Fruit fly (Drosophila melanogaster) whole organism, embryonic: ENCODE results near the gene Prp3.
A peak's percentile ranks its signal among the peaks of the same experiment; 100 is the strongest.

Source experiments
- Bdp1 ChIP-seq: fragments of 200-800 bp; sonication (Bioruptor generic); optimal IDR thresholded peaks from 3 replicates; lab custom pipeline; 2016; ENCODE audit warnings: missing biosample characterization, missing genetic modification characterization
- Bgb ChIP-seq: fragments of 200-800 bp; sonication (Bioruptor generic); IDR thresholded peaks from 2 replicates; pipeline ENCODE4 v1.3.6; 2022; ENCODE audit warnings: missing biosample characterization, missing genetic modification characterization; ENCODE audit not compliant: partially characterized antibody
- CG10431 ChIP-seq: fragments of 200-800 bp; sonication (Bioruptor generic); optimal IDR thresholded peaks from 3 replicates; lab custom pipeline; 2018; ENCODE audit warnings: missing biosample characterization, mild to moderate bottlenecking, missing genetic modification characterization
- CG12155 ChIP-seq: fragments of 200-800 bp; sonication (Bioruptor generic); optimal IDR thresholded peaks from 3 replicates; lab custom pipeline; 2016; ENCODE audit warnings: missing biosample characterization, missing genetic modification characterization
- CG13424 ChIP-seq: fragments of 200-800 bp; sonication (Bioruptor generic); optimal IDR thresholded peaks from 2 replicates; lab custom pipeline; 2019; ENCODE audit warnings: missing biosample characterization, mild to moderate bottlenecking, missing genetic modification characterization, moderate library complexity
- CG13624 ChIP-seq: fragments of 200-800 bp; sonication (Bioruptor generic); optimal IDR thresholded peaks from 2 replicates; lab custom pipeline; 2016; ENCODE audit warnings: missing biosample characterization, missing genetic modification characterization
- CG14667 ChIP-seq: fragments of 200-800 bp; sonication (Bioruptor generic); IDR thresholded peaks from 2 replicates; pipeline ENCODE4 v1.3.6; 2022; ENCODE audit warnings: missing biosample characterization, missing genetic modification characterization
- CG14860 ChIP-seq: fragments of 200-800 bp; sonication (Bioruptor generic); IDR thresholded peaks from 3 replicates; pipeline ENCODE4 v1.3.6; 2022; ENCODE audit warnings: missing biosample characterization, missing genetic modification characterization; ENCODE audit not compliant: partially characterized antibody
- CG17359 ChIP-seq: fragments of 200-800 bp; sonication (Bioruptor generic); optimal IDR thresholded peaks from 3 replicates; lab custom pipeline; 2018; ENCODE audit warnings: missing biosample characterization, mild to moderate bottlenecking, missing genetic modification characterization, moderate library complexity
- CG17385 ChIP-seq: fragments of 200-800 bp; sonication (Bioruptor generic); optimal IDR thresholded peaks from 3 replicates; lab custom pipeline; 2018; ENCODE audit warnings: missing biosample characterization, mild to moderate bottlenecking, missing genetic modification characterization
- CG31224 ChIP-seq: fragments of 200-800 bp; sonication (Bioruptor generic); IDR thresholded peaks from 2 replicates; pipeline ENCODE4 v1.3.6; 2022; ENCODE audit warnings: missing biosample characterization, missing genetic modification characterization
- CG3281 ChIP-seq: fragments of 200-800 bp; sonication (Bioruptor generic); optimal IDR thresholded peaks from 3 replicates; lab custom pipeline; 2017; ENCODE audit warnings: missing biosample characterization, mild to moderate bottlenecking, missing genetic modification characterization
- CG7357 ChIP-seq: fragments of 200-800 bp; sonication (Bioruptor generic); IDR thresholded peaks from 3 replicates; pipeline ENCODE4 v1.3.6; 2022; ENCODE audit warnings: missing biosample characterization, missing genetic modification characterization
- CG7839 ChIP-seq: fragments of 200-800 bp; sonication (Bioruptor generic); optimal IDR thresholded peaks from 3 replicates; lab custom pipeline; 2018; ENCODE audit warnings: missing biosample characterization, mild to moderate bottlenecking, missing genetic modification characterization, moderate library complexity
- CG7928 ChIP-seq: fragments of 200-800 bp; sonication (Bioruptor generic); optimal IDR thresholded peaks from 2 replicates; lab custom pipeline; 2017; ENCODE audit warnings: missing biosample characterization, mild to moderate bottlenecking, missing genetic modification characterization
- CG7963 ChIP-seq: fragments of 200-800 bp; sonication (Bioruptor generic); IDR thresholded peaks from 3 replicates; pipeline ENCODE4 v1.3.6; 2022; ENCODE audit warnings: missing biosample characterization, missing genetic modification characterization; ENCODE audit not compliant: partially characterized antibody
- Camta ChIP-seq: fragments of 200-800 bp; sonication (Bioruptor generic); optimal IDR thresholded peaks from 2 replicates; lab custom pipeline; 2016; ENCODE audit warnings: missing biosample characterization, missing genetic modification characterization
- Dip3 ChIP-seq: fragments of 200-800 bp; sonication (Bioruptor generic); optimal IDR thresholded peaks from 3 replicates; lab custom pipeline; 2016; ENCODE audit warnings: missing biosample characterization, missing genetic modification characterization
- Mad ChIP-seq: fragments of 200-800 bp; sonication (Bioruptor generic); optimal IDR thresholded peaks from 2 replicates; lab custom pipeline; 2016; ENCODE audit warnings: missing biosample characterization, missing genetic modification characterization
- Ravus ChIP-seq: fragments of 200-800 bp; sonication (Bioruptor generic); IDR thresholded peaks from 2 replicates; pipeline ENCODE4 v1.3.6; 2022; ENCODE audit warnings: missing biosample characterization, missing genetic modification characterization
- Sox102F ChIP-seq: fragments of 200-800 bp; sonication (Bioruptor generic); optimal IDR thresholded peaks from 2 replicates; lab custom pipeline; 2018; ENCODE audit warnings: missing biosample characterization, mild to moderate bottlenecking, missing genetic modification characterization, moderate library complexity
- Tbp ChIP-seq: fragments of >200 bp; optimal IDR thresholded peaks from 2 replicates; lab custom pipeline; 2018; ENCODE audit warnings: missing biosample characterization, missing genetic modification characterization
- Trl ChIP-seq, 3 experiments: fragments of >200 bp in 2 of 3; fragments of 200-800 bp in 1 of 3; sonication (Bioruptor generic) in 1 of 3; optimal IDR thresholded peaks; 2 replicates in 1 of 3; 3 replicates in 2 of 3; lab custom pipeline; 2016 to 2017; ENCODE audit warnings: missing biosample characterization in 1 of 3, missing genetic modification characterization in 1 of 3
- Xbp1 ChIP-seq: fragments of 200-800 bp; sonication (Bioruptor generic); optimal IDR thresholded peaks from 3 replicates; lab custom pipeline; 2016; ENCODE audit warnings: missing biosample characterization, mild to moderate bottlenecking, missing genetic modification characterization
- al ChIP-seq: fragments of 200-800 bp; sonication (Bioruptor generic); IDR thresholded peaks from 2 replicates; pipeline ENCODE4 v1.3.6; 2022; ENCODE audit warnings: missing biosample characterization, missing genetic modification characterization
- az2 ChIP-seq: fragments of 200-800 bp; sonication (Bioruptor generic); optimal IDR thresholded peaks from 3 replicates; lab custom pipeline; 2016; ENCODE audit warnings: missing biosample characterization, missing genetic modification characterization
- bsh ChIP-seq, 2 experiments: fragments of 200-800 bp; sonication (Bioruptor generic); optimal IDR thresholded peaks; 2 replicates each; lab custom pipeline; 2017 to 2018; ENCODE audit warnings: mild to moderate bottlenecking in 2 of 2, missing biosample characterization in 2 of 2, missing genetic modification characterization in 2 of 2, moderate library complexity in 1 of 2
- caup ChIP-seq: fragments of 200-800 bp; sonication (Bioruptor generic); optimal IDR thresholded peaks from 3 replicates; lab custom pipeline; 2017; ENCODE audit warnings: missing biosample characterization, mild to moderate bottlenecking, missing genetic modification characterization, moderate library complexity; ENCODE audit not compliant: severe bottlenecking
- corto ChIP-seq: fragments of 200-800 bp; sonication (Bioruptor generic); optimal IDR thresholded peaks from 2 replicates; lab custom pipeline; 2016; ENCODE audit warnings: missing biosample characterization, mild to moderate bottlenecking, missing genetic modification characterization, moderate library complexity
- disco-r ChIP-seq: fragments of 200-800 bp; sonication (Bioruptor generic); optimal IDR thresholded peaks from 2 replicates; lab custom pipeline; 2016; ENCODE audit warnings: missing biosample characterization, missing genetic modification characterization
- dmrt99B ChIP-seq: fragments of 200-800 bp; sonication (Bioruptor generic); optimal IDR thresholded peaks from 2 replicates; lab custom pipeline; 2018; ENCODE audit warnings: missing biosample characterization, mild to moderate bottlenecking, missing genetic modification characterization, moderate library complexity
- eve ChIP-seq, 2 experiments: fragments of >200 bp; optimal IDR thresholded peaks; 2 replicates each; lab custom pipeline; 2017; ENCODE audit warnings: missing biosample characterization in 2 of 2, missing genetic modification characterization in 2 of 2
- fd102C ChIP-seq: fragments of 200-800 bp; sonication (Bioruptor generic); optimal IDR thresholded peaks from 2 replicates; lab custom pipeline; 2018; ENCODE audit warnings: missing biosample characterization, mild to moderate bottlenecking, missing genetic modification characterization, moderate library complexity
- gem ChIP-seq: fragments of 200-800 bp; sonication (Bioruptor generic); optimal IDR thresholded peaks from 2 replicates; lab custom pipeline; 2019; ENCODE audit warnings: missing biosample characterization, mild to moderate bottlenecking, missing genetic modification characterization, moderate library complexity
- grau ChIP-seq: fragments of 200-800 bp; optimal IDR thresholded peaks from 3 replicates; lab custom pipeline; 2019; ENCODE audit warnings: missing biosample characterization, mild to moderate bottlenecking, missing genetic modification characterization, moderate library complexity
- gt ChIP-seq: fragments of 200-800 bp; sonication (Bioruptor generic); IDR thresholded peaks from 2 replicates; pipeline ENCODE4 v1.3.6; 2022; ENCODE audit warnings: missing biosample characterization, missing genetic modification characterization
- kay ChIP-seq: fragments of 200-800 bp; sonication (Bioruptor generic); optimal IDR thresholded peaks from 2 replicates; lab custom pipeline; 2016; ENCODE audit warnings: missing biosample characterization, missing genetic modification characterization
- ken ChIP-seq: fragments of 200-800 bp; sonication (Bioruptor generic); IDR thresholded peaks from 3 replicates; pipeline ENCODE4 v1.3.6; 2022; ENCODE audit warnings: missing biosample characterization, missing genetic modification characterization
- maf-S ChIP-seq: fragments of 200-800 bp; sonication (Bioruptor generic); optimal IDR thresholded peaks from 2 replicates; lab custom pipeline; 2016; ENCODE audit warnings: missing biosample characterization, missing genetic modification characterization
- nau ChIP-seq: fragments of 200-800 bp; sonication (Bioruptor generic); optimal IDR thresholded peaks from 3 replicates; lab custom pipeline; 2017; ENCODE audit warnings: missing biosample characterization, mild to moderate bottlenecking, missing genetic modification characterization, missing genetic modification reagents
- nom ChIP-seq: fragments of 200-800 bp; sonication (Bioruptor generic); optimal IDR thresholded peaks from 2 replicates; lab custom pipeline; 2017; ENCODE audit warnings: missing biosample characterization, missing genetic modification characterization, mild to moderate bottlenecking, moderate library complexity, missing genetic modification reagents
- sd ChIP-seq: fragments of 200-800 bp; sonication (Bioruptor generic); optimal IDR thresholded peaks from 3 replicates; lab custom pipeline; 2018; ENCODE audit warnings: missing biosample characterization, mild to moderate bottlenecking, missing genetic modification characterization, moderate library complexity
- shn ChIP-seq: fragments of 200-800 bp; sonication (Bioruptor generic); optimal IDR thresholded peaks from 3 replicates; lab custom pipeline; 2016; ENCODE audit warnings: missing biosample characterization, missing genetic modification characterization
- sima ChIP-seq: fragments of 200-800 bp; sonication (Bioruptor generic); optimal IDR thresholded peaks from 2 replicates; lab custom pipeline; 2016; ENCODE audit warnings: missing biosample characterization, missing genetic modification characterization
- sna ChIP-seq: fragments of 200-800 bp; sonication (Bioruptor generic); IDR thresholded peaks from 2 replicates; pipeline ENCODE4 v1.3.6; 2022; ENCODE audit warnings: missing biosample characterization, missing genetic modification characterization; ENCODE audit not compliant: partially characterized antibody
- sqz ChIP-seq: fragments of 200-800 bp; sonication (Bioruptor generic); optimal IDR thresholded peaks from 3 replicates; lab custom pipeline; 2018; ENCODE audit warnings: missing biosample characterization, mild to moderate bottlenecking, missing genetic modification characterization
- trh ChIP-seq: fragments of 200-800 bp; sonication (Bioruptor generic); optimal IDR thresholded peaks from 2 replicates; lab custom pipeline; 2016; ENCODE audit warnings: missing biosample characterization, missing genetic modification characterization

Gene Prp3

DNA sequence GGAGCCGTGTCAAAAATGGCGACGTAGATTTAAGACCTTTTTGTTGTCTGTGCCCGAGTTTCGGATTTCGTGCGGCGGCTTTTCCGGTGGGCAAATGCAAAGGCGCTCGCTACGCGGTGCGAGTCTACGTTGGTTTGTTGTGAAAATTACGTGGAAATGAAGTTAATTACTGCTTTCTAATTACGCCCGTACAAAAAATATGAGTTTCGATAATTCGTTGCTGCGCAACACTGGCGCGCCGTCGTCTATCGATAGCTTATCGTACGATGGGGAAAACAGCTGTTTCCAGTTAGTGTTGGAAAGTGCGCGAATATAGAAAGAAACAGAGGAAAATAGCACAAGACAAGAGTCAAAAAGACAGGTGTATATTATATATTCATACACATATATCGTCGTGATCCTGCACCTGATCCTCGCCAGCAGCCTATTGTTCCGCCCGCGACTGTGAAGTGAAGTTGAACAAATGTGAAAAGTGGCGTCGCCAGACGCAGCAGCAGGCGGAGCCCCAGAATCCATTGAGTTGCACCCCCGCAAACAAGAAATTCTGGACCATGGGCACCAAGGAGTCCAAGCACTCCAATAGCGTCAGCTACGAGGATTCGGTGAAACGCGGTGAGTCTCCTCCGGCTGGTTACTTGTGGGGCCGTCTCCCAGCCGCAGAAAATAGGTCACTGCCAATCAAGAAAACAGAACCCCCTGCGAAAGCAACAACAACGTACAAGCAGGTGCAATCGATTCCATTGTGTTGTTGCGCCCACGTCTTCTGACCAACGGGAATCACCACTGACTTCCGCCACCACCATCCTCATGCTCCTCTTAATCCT lies 39.0 kb upstream of the Prp3 start, which contains the start of the genes Rab8 and Usp32 (continued):
- TF ChIP-seq CG12155 (GFP tag; lab: Kevin White, UChicago) (peak; percentile 65), maf-S (peak; percentile 53), CG17385 (GFP tag; lab: Kevin White, UChicago) (peak; percentile 66), CG7963 (GFP tag; lab: Robert Waterston, UW) (peak; percentile 83), sd (peak; percentile 20), CG7928 (GFP tag; lab: Kevin White, UChicago) (peak; percentile 8), nom (GFP tag; lab: Kevin White, UChicago) (peak; percentile 46), Dip3 (GFP tag; lab: Kevin White, UChicago) (peak; percentile 68), gt (GFP tag; lab: Robert Waterston, UW) (no peak; the same call in 1 of the 2 replicates), disco-r (GFP tag; lab: Kevin White, UChicago) (peak; percentile 39), trh (GFP tag; lab: Kevin White, UChicago) (no peak), Tbp (no peak), corto (GFP tag; lab: Kevin White, UChicago) (peak; percentile 1), Mad (GFP tag; lab: Kevin White, UChicago) (peak; percentile 68), CG17359 (tag; lab: Kevin White, UChicago) (peak; percentile 32), CG14860 (GFP tag; lab: Robert Waterston, UW) (peak; percentile 78), sna (GFP tag; lab: Robert Waterston, UW) (peak; percentile 61; the same call in 1 of the 2 replicates), fd102C (GFP tag; lab: Kevin White, UChicago) (peak; percentile 1), al (GFP tag; lab: Robert Waterston, UW) (peak; percentile 33; the same call in 1 of the 2 replicates), CG10431 (GFP tag; lab: Kevin White, UChicago) (peak; percentile 32), shn (GFP tag; lab: Kevin White, UChicago) (peak; percentile 55), eve (GFP tag; optimal IDR thresholded peaks at IDR 0.05; lab: Kevin White, UChicago) (no peak), CG31224 (GFP tag; lab: Robert Waterston, UW) (peak; percentile 27; the same call in 1 of the 2 replicates), Trl (optimal IDR thresholded peaks at IDR 0.05; lab: Kevin White, UChicago) (peak in 1 of 2 experiments; percentile 24), Trl (GFP tag; optimal IDR thresholded peaks at IDR 0.05; lab: Kevin White, UChicago) (peak; percentile 72), grau (tag; lab: Kevin White, UChicago) (peak; percentile 61), CG7357 (GFP tag; lab: Robert Waterston, UW) (0 out of 3 replicates have a peak, but pooled peaks have one; percentile 33), sqz (GFP tag; lab: Kevin White, UChicago) (no peak), bsh (GFP tag; optimal IDR thresholded peaks at IDR 0.05; lab: Kevin White, UChicago) (peak in 1 of 2 experiments; percentile 10), CG13424 (tag; lab: Kevin White, UChicago) (peak; percentile 28), dmrt99B (no peak), ken (GFP tag; lab: Robert Waterston, UW) (peak; percentile 66; the same call in 2 of the 3 replicates), Camta (GFP tag; lab: Kevin White, UChicago) (peak; percentile 31), az2 (GFP tag; lab: Kevin White, UChicago) (peak; percentile 34), CG7839 (no peak), nau (GFP tag; lab: Kevin White, UChicago) (no peak), Sox102F (GFP tag; lab: Kevin White, UChicago) (no peak), CG14667 (GFP tag; lab: Robert Waterston, UW) (no peak), CG3281 (GFP tag; lab: Kevin White, UChicago) (peak; percentile 75), gem (no peak), sima (GFP tag; lab: Kevin White, UChicago) (no peak), Bdp1 (GFP tag; lab: Kevin White, UChicago) (peak; percentile 64), Xbp1 (peak; percentile 77), Bgb (GFP tag; lab: Robert Waterston, UW) (peak; percentile 89), CG13624 (GFP tag; lab: Kevin White, UChicago) (peak; percentile 90), Ravus (no peak), caup (GFP tag; lab: Kevin White, UChicago) (peak; percentile 81), kay (GFP tag; lab: Kevin White, UChicago) (peak; percentile 50)
